Fruit fly (Drosophila melanogaster): ENCODE data around the gene CG18404.

Gene CG18404

dm6 chr3R:30283940-30284339 is 31.0 kb downstream of the CG18404 start (continued):
- TF ChIP-seq row (GFP tag; IDR thresholded peaks at IDR 0.05) = peak; percentile 39; the same call in 1 of the 3 replicates
- TF ChIP-seq CG30403 (GFP tag; optimal IDR thresholded peaks at IDR 0.05) = peak; percentile 12
- TF ChIP-seq CG33213 (GFP tag; optimal IDR thresholded peaks at IDR 0.05) = no peak
- no peak for TF ChIP-seq pros (GFP tag; optimal IDR thresholded peaks at IDR 0.05)
- no peak for TF ChIP-seq CG10209 (GFP tag; optimal IDR thresholded peaks at IDR 0.05)
- 0 out of 3 replicates have a peak, but pooled peaks have one; percentile 14 for TF ChIP-seq CG3726 (GFP tag; IDR thresholded peaks at IDR 0.05)
- TF ChIP-seq Ssrp (tag; optimal IDR thresholded peaks at IDR 0.05) = peak; percentile 8
- peak; percentile 8 for TF ChIP-seq Chrac-16 (GFP tag; optimal IDR thresholded peaks at IDR 0.05)
- TF ChIP-seq lilli (GFP tag; optimal IDR thresholded peaks at IDR 0.05) = no peak
- TF ChIP-seq sisA (GFP tag; IDR thresholded peaks at IDR 0.05) = peak; percentile 35; the same call in 1 of the 2 replicates
- TF ChIP-seq CG7786 (GFP tag; optimal IDR thresholded peaks at IDR 0.05) = no peak
- TF ChIP-seq Usf (GFP tag; optimal IDR thresholded peaks at IDR 0.05) = no peak
- peak; percentile 38 for TF ChIP-seq unpg (GFP tag; optimal IDR thresholded peaks at IDR 0.05)
- no peak for TF ChIP-seq zf30C (GFP tag; optimal IDR thresholded peaks at IDR 0.05)
- no peak for TF ChIP-seq CG12155 (GFP tag; optimal IDR thresholded peaks at IDR 0.05)
- TF ChIP-seq sima (GFP tag; optimal IDR thresholded peaks at IDR 0.05) = no peak
- TF ChIP-seq fd64A (GFP tag; optimal IDR thresholded peaks at IDR 0.05) = no peak
- TF ChIP-seq CG14014 (GFP tag; IDR thresholded peaks at IDR 0.05) = no peak
- TF ChIP-seq gcm (GFP tag; optimal IDR thresholded peaks at IDR 0.05) = peak; percentile 10
- no peak for TF ChIP-seq sug (tag; optimal IDR thresholded peaks at IDR 0.05)
- TF ChIP-seq NFAT (GFP tag; IDR thresholded peaks at IDR 0.05) = no peak
- TF ChIP-seq Scr (GFP tag; IDR thresholded peaks at IDR 0.05; ENCODE audit: partially characterized antibody) = no peak
- peak; percentile 38 for TF ChIP-seq dmrt99B (tag; optimal IDR thresholded peaks at IDR 0.05)
- no peak for TF ChIP-seq gsb-n (tag; optimal IDR thresholded peaks at IDR 0.05)
- TF ChIP-seq ewg (GFP tag; optimal IDR thresholded peaks at IDR 0.05) = peak; percentile 11
- TF ChIP-seq ara (GFP tag; IDR thresholded peaks at IDR 0.05) = peak; percentile 14; the same call in 1 of the 2 replicates
- TF ChIP-seq slp2 (GFP tag; optimal IDR thresholded peaks at IDR 0.05) = no peak
- TF ChIP-seq Xrp1 (GFP tag; IDR thresholded peaks at IDR 0.05) = peak; percentile 66; the same call in 1 of the 2 replicates
- TF ChIP-seq Hr51 (GFP tag; optimal IDR thresholded peaks at IDR 0.05) = peak in 1 of 2 experiments; percentile 22
- TF ChIP-seq CG2712 (tag; optimal IDR thresholded peaks at IDR 0.05) = peak; percentile 36
- no peak for TF ChIP-seq caup (GFP tag; optimal IDR thresholded peaks at IDR 0.05; ENCODE audit: severe bottlenecking)
- no peak for TF ChIP-seq BEAF-32 (GFP tag; optimal IDR thresholded peaks at IDR 0.05)
- TF ChIP-seq dpn (GFP tag; optimal IDR thresholded peaks at IDR 0.05) = peak in 1 of 2 experiments; percentile 8
- no peak for TF ChIP-seq knrl (GFP tag; IDR thresholded peaks at IDR 0.05; ENCODE audit: partially characterized antibody)
- TF ChIP-seq fd96Cb (tag; optimal IDR thresholded peaks at IDR 0.05) = peak; percentile 9
- peak; percentile 44; the same call in 1 of the 2 replicates for TF ChIP-seq CG17328 (GFP tag; IDR thresholded peaks at IDR 0.05)
- TF ChIP-seq CG7745 (tag; optimal IDR thresholded peaks at IDR 0.05) = no peak
- TF ChIP-seq pan (optimal IDR thresholded peaks at IDR 0.05) = no peak
- TF ChIP-seq pan (GFP tag; optimal IDR thresholded peaks at IDR 0.05 in 1 of 2, IDR thresholded peaks at IDR 0.05 in 1 of 2) = peak in 1 of 2 experiments; percentile 39
- TF ChIP-seq CG16779 (GFP tag; IDR thresholded peaks at IDR 0.05) = no peak
- TF ChIP-seq CG8388 (GFP tag; optimal IDR thresholded peaks at IDR 0.05) = no peak
- TF ChIP-seq CG13424 (tag; optimal IDR thresholded peaks at IDR 0.05) = no peak
- peak; percentile 11 for TF ChIP-seq lbe (GFP tag; optimal IDR thresholded peaks at IDR 0.05)
- TF ChIP-seq tgo (GFP tag; IDR thresholded peaks at IDR 0.05) = peak; percentile 46; the same call in 2 of the 3 replicates
- no peak for TF ChIP-seq wor (GFP tag; IDR thresholded peaks at IDR 0.05)
- TF ChIP-seq CG10565 (GFP tag; optimal IDR thresholded peaks at IDR 0.05) = no peak
- no peak for TF ChIP-seq CG6791 (GFP tag; IDR thresholded peaks at IDR 0.05; ENCODE audit: partially characterized antibody)
- TF ChIP-seq gem (tag; optimal IDR thresholded peaks at IDR 0.05) = peak; percentile 55
- TF ChIP-seq Drgx (GFP tag; IDR thresholded peaks at IDR 0.05) = peak; percentile 67
- 0 out of 2 replicates have a peak, but pooled peaks have one; percentile 4 for TF ChIP-seq ranshi (GFP tag; IDR thresholded peaks at IDR 0.05)

Measured in whole organism, embryonic.